Worm (Caenorhabditis elegans) whole organism, L3 larva: Measurements from ENCODE around the gene F52C9.5.

Experiments
- R02D3.7 ChIP-seq: fragments of 150-350 bp; optimal IDR thresholded peaks from 2 replicates; lab custom pipeline; 2014; ENCODE audit warnings: missing biosample characterization, missing genetic modification characterization
- ama-1 ChIP-seq: fragments of 150-350 bp; optimal IDR thresholded peaks from 2 replicates; lab custom pipeline; 2018
- ceh-28 ChIP-seq: fragments of 150-350 bp; optimal IDR thresholded peaks from 2 replicates; lab custom pipeline; 2014; ENCODE audit warnings: missing biosample characterization, missing genetic modification reagents, missing genetic modification characterization
- ceh-82 ChIP-seq: fragments of 150-350 bp; optimal IDR thresholded peaks from 2 replicates; lab custom pipeline; 2014; ENCODE audit warnings: missing biosample characterization, missing genetic modification characterization
- ceh-9 ChIP-seq: sonication (generic microtip); optimal IDR thresholded peaks from 2 replicates; lab custom pipeline; 2018; ENCODE audit warnings: missing biosample characterization, missing genetic modification characterization
- egl-5 ChIP-seq: fragments of 150-350 bp; optimal IDR thresholded peaks from 2 replicates; lab custom pipeline; 2017; ENCODE audit warnings: missing biosample characterization, missing genetic modification reagents, missing genetic modification characterization, inconsistent platforms
- elt-1 ChIP-seq: fragments of 150-350 bp; optimal IDR thresholded peaks from 2 replicates; lab custom pipeline; 2014; ENCODE audit warnings: missing biosample characterization, missing genetic modification characterization
- elt-2 ChIP-seq: sonication (generic microtip); optimal IDR thresholded peaks from 2 replicates; lab custom pipeline; 2016; ENCODE audit warnings: missing genetic modification reagents, mild to moderate bottlenecking, missing genetic modification characterization, missing compliant biosample characterization
- eor-1 ChIP-seq, 2 experiments: fragments of 150-350 bp; optimal IDR thresholded peaks; 2 replicates each; lab custom pipeline; 2014 to 2018; ENCODE audit warnings: missing biosample characterization in 2 of 2, missing genetic modification characterization in 2 of 2
- fkh-2 ChIP-seq: fragments of 150-350 bp; optimal IDR thresholded peaks from 2 replicates; lab custom pipeline; 2014; ENCODE audit warnings: missing biosample characterization, missing genetic modification reagents, missing genetic modification characterization
- fos-1 ChIP-seq: fragments of 150-350 bp; optimal IDR thresholded peaks from 2 replicates; lab custom pipeline; 2014; ENCODE audit warnings: missing biosample characterization, missing genetic modification characterization
- hmg-11 ChIP-seq: sonication (generic microtip); optimal IDR thresholded peaks from 2 replicates; lab custom pipeline; 2016; ENCODE audit warnings: missing genetic modification characterization, missing compliant biosample characterization
- jun-1 ChIP-seq: fragments of 150-350 bp; optimal IDR thresholded peaks from 2 replicates; lab custom pipeline; 2014; ENCODE audit warnings: missing biosample characterization, missing genetic modification reagents, missing genetic modification characterization
- lin-15B ChIP-seq: fragments of 150-350 bp; optimal IDR thresholded peaks from 2 replicates; lab custom pipeline; 2014; ENCODE audit warnings: missing biosample characterization, missing genetic modification characterization
- lin-39 ChIP-seq: fragments of 150-350 bp; optimal IDR thresholded peaks from 2 replicates; lab custom pipeline; 2018; ENCODE audit warnings: missing biosample characterization, missing genetic modification reagents, missing genetic modification characterization
- lsy-12 ChIP-seq: sonication (generic microtip); optimal IDR thresholded peaks from 2 replicates; lab custom pipeline; 2016; ENCODE audit warnings: mild to moderate bottlenecking, missing genetic modification characterization, missing compliant biosample characterization
- mdl-1 ChIP-seq: fragments of 150-350 bp; optimal IDR thresholded peaks from 2 replicates; lab custom pipeline; 2014; ENCODE audit warnings: missing biosample characterization, missing genetic modification characterization
- nfya-1 ChIP-seq: sonication (generic microtip); optimal IDR thresholded peaks from 2 replicates; lab custom pipeline; 2017; ENCODE audit warnings: missing genetic modification characterization, mild to moderate bottlenecking, missing compliant biosample characterization, antibody characterized with exemption, moderate library complexity; ENCODE audit not compliant: insufficient read depth
- nhr-12 ChIP-seq: fragments of 150-350 bp; optimal IDR thresholded peaks from 2 replicates; lab custom pipeline; 2014; ENCODE audit warnings: missing biosample characterization, missing genetic modification characterization
- nhr-23 ChIP-seq: fragments of 150-350 bp; optimal IDR thresholded peaks from 2 replicates; lab custom pipeline; 2014; ENCODE audit warnings: missing biosample characterization, missing genetic modification reagents, missing genetic modification characterization
- nhr-237 ChIP-seq: fragments of 150-350 bp; optimal IDR thresholded peaks from 2 replicates; lab custom pipeline; 2014; ENCODE audit warnings: missing biosample characterization, missing genetic modification characterization
- nhr-43 ChIP-seq: sonication (generic microtip); optimal IDR thresholded peaks from 2 replicates; lab custom pipeline; 2016; ENCODE audit warnings: mild to moderate bottlenecking, missing genetic modification characterization, missing compliant biosample characterization; ENCODE audit not compliant: poor library complexity, severe bottlenecking
- nhr-67 ChIP-seq: fragments of 150-350 bp; optimal IDR thresholded peaks from 2 replicates; lab custom pipeline; 2014; ENCODE audit warnings: missing biosample characterization, missing genetic modification characterization
- nhr-76 ChIP-seq: fragments of 150-350 bp; sonication (generic microtip); optimal IDR thresholded peaks from 5 replicates; lab custom pipeline; 2014; ENCODE audit warnings: missing biosample characterization, missing genetic modification characterization
- nhr-77 ChIP-seq: fragments of 150-350 bp; optimal IDR thresholded peaks from 2 replicates; lab custom pipeline; 2014; ENCODE audit warnings: missing biosample characterization, missing genetic modification characterization
- pha-4 ChIP-seq: fragments of 150-350 bp; optimal IDR thresholded peaks from 2 replicates; lab custom pipeline; 2014; ENCODE audit warnings: missing biosample characterization, missing genetic modification reagents, missing genetic modification characterization
- pqm-1 ChIP-seq: fragments of 150-350 bp; optimal IDR thresholded peaks from 2 replicates; lab custom pipeline; 2017; ENCODE audit warnings: missing biosample characterization, missing genetic modification characterization, inconsistent platforms
- skn-1 ChIP-seq: fragments of 150-350 bp; optimal IDR thresholded peaks from 2 replicates; lab custom pipeline; 2014; ENCODE audit warnings: missing biosample characterization, missing genetic modification characterization
- snpc-4 ChIP-seq: fragments of 150-350 bp; optimal IDR thresholded peaks from 2 replicates; lab custom pipeline; 2014; ENCODE audit warnings: missing biosample characterization, missing genetic modification characterization
- tbx-2 ChIP-seq: sonication (generic microtip); optimal IDR thresholded peaks from 2 replicates; lab custom pipeline; 2016; ENCODE audit warnings: mild to moderate bottlenecking, missing genetic modification characterization, missing compliant biosample characterization
- unc-39 ChIP-seq: sonication (generic microtip); optimal IDR thresholded peaks from 4 replicates; lab custom pipeline; 2017; ENCODE audit warnings: missing biosample characterization, missing genetic modification characterization
- unc-62 ChIP-seq: fragments of 150-350 bp; sonication (generic microtip); optimal IDR thresholded peaks from 4 replicates; lab custom pipeline; 2014; ENCODE audit warnings: missing biosample characterization, missing genetic modification reagents, missing genetic modification characterization
- zag-1 ChIP-seq: fragments of 150-350 bp; optimal IDR thresholded peaks from 2 replicates; lab custom pipeline; 2014; ENCODE audit warnings: missing biosample characterization, missing genetic modification characterization
- ztf-4 ChIP-seq: fragments of 150-350 bp; optimal IDR thresholded peaks from 2 replicates; lab custom pipeline; 2014; ENCODE audit warnings: missing biosample characterization, missing genetic modification characterization

The F52C9.5 gene

ce11 chrIII:5321661-5322060, 19.6 kb downstream of the F52C9.5 start, which contains the start of gene F52C9.3:
Gene F52C9.3 (plus strand): TSS chrIII:5321885.
- TF ChIP-seq hmg-11 (tag; lab: Kevin White, UChicago) (no peak), fkh-2 (tag; lab: Kevin White, UChicago) (no peak), egl-5 (tag; lab: Kevin White, UChicago) (no peak), nhr-43 (no peak), ceh-28 (no peak), snpc-4 (no peak), unc-62 (no peak), nhr-12 (tag; lab: Kevin White, UChicago) (no peak)

ce11 chrIII:5326323-5326722, 24.3 kb downstream of the F52C9.5 start, which contains the start of gene sorf-2:
Gene sorf-2 (plus strand): TSS chrIII:5326623.
- TF ChIP-seq tbx-2 (tag; lab: Kevin White, UChicago) (no peak), nfya-1 (no peak), unc-39 (tag; lab: Kevin White, UChicago) (no peak), nhr-12 (tag; lab: Kevin White, UChicago) (no peak), nhr-43 (no peak), skn-1 (no peak), pha-4 (tag; lab: Kevin White, UChicago) (no peak), nhr-67 (tag; lab: Kevin White, UChicago) (no peak), jun-1 (no peak), nhr-76 (tag; lab: Kevin White, UChicago) (no peak), nhr-77 (no peak), nhr-23 (no peak), ama-1 (lab: Kevin White, UChicago) (no peak), ztf-4 (tag; lab: Kevin White, UChicago) (no peak), fos-1 (tag; lab: Kevin White, UChicago) (no peak), ceh-9 (tag; lab: Kevin White, UChicago) (no peak), nhr-237 (tag; lab: Kevin White, UChicago) (no peak), eor-1 (tag; optimal IDR thresholded peaks at IDR 0.05; lab: Kevin White, UChicago) (no peak), mdl-1 (tag; lab: Kevin White, UChicago) (no peak)

- TF ChIP-seq lsy-12 (tag; lab: Kevin White, UChicago) (no peak), eor-1 (tag; optimal IDR thresholded peaks at IDR 0.05; lab: Kevin White, UChicago) (no peak), mdl-1 (tag; lab: Kevin White, UChicago) (no peak), pha-4 (tag; lab: Kevin White, UChicago) (no peak)
- TF ChIP-seq, all 47 proteins: peak for 0
Observed at ce11 chrIII:5329372-5329771, 27.4 kb downstream of the F52C9.5 start.

ce11 chrIII:5334517-5335049, 32.6 kb downstream of the F52C9.5 start:
- TF ChIP-seq eor-1 (tag; optimal IDR thresholded peaks at IDR 0.05; lab: Kevin White, UChicago) (no peak), elt-2 (tag; lab: Kevin White, UChicago) (peak; percentile 76), lin-15B (no peak)

- no peak for TF ChIP-seq R02D3.7 (tag; lab: Kevin White, UChicago)
- TF ChIP-seq nhr-67 (tag; lab: Kevin White, UChicago): no peak
- TF ChIP-seq ama-1 (lab: Kevin White, UChicago): no peak
- no peak for TF ChIP-seq zag-1 (tag; lab: Kevin White, UChicago)
- no peak for TF ChIP-seq pha-4 (tag; lab: Kevin White, UChicago)
- no peak for TF ChIP-seq nfya-1
- no peak for TF ChIP-seq fos-1 (tag; lab: Kevin White, UChicago)
- no peak for TF ChIP-seq elt-2 (tag; lab: Kevin White, UChicago)
- TF ChIP-seq egl-5 (tag; lab: Kevin White, UChicago): no peak
- TF ChIP-seq skn-1: no peak
- no peak for TF ChIP-seq pqm-1 (tag; lab: Kevin White, UChicago)
- TF ChIP-seq ceh-82 (tag; lab: Kevin White, UChicago): no peak
- no peak for TF ChIP-seq lin-39 (tag; lab: Kevin White, UChicago)
- no peak for TF ChIP-seq ztf-4 (tag; lab: Kevin White, UChicago)
- no peak for TF ChIP-seq elt-1 (tag; lab: Kevin White, UChicago)
- TF ChIP-seq, all 47 proteins: peak for 0
Observed at ce11 chrIII:5338787-5339186, 36.8 kb downstream of the F52C9.5 start.
